Worm (Caenorhabditis elegans): ENCODE results near the gene snr-1.

Gene snr-1

DNA sequence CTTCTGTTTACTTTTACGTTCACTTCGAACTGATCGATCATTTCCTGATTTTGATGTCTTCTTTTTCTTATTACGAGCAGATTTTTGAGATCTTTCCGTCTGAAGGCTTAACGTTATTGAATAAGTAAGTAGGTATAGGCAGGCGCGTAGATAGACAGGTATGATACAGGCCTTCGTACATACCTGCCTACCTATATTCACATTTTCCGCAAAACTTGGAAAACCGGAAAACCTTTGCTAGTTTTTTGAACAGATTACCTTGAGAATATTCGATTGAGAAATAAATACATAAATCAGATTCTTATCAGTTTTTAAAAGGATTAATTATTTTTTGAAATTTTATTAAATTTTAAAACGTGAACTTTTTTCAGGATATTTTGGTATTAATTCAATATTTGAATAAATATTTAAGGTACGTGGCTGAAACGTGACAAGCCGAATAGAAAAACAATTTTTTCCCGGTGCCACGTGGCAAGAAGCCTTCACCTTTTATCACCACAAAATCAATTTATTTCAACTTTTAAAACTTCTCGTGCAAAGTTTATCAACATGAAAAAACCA, 43.3 kb downstream of the snr-1 start, which contains the start of the genes Y116A8C.37 and Y116A8C.38:
Y116A8C.37 (minus strand) TSS at position 101 of the 561 bp plus-strand sequence.
Y116A8C.38 (plus strand) TSS at position 511 of the 561 bp plus-strand sequence.
- TF ChIP-seq nhr-11 (tag; optimal IDR thresholded peaks at IDR 0.05) (no peak), pha-2 (tag; optimal IDR thresholded peaks at IDR 0.05) (no peak), sdc-2 (tag; optimal IDR thresholded peaks at IDR 0.05) (no peak), che-1 (tag; optimal IDR thresholded peaks at IDR 0.05) (no peak), Y22D7AL.16 (tag; optimal IDR thresholded peaks at IDR 0.05) (no peak), pag-3 (tag; optimal IDR thresholded peaks at IDR 0.05; ENCODE audit: borderline replicate concordance) (no peak), ceh-45 (GFP tag; IDR thresholded peaks at IDR 0.05) (no peak), hlh-15 (tag; optimal IDR thresholded peaks at IDR 0.05) (no peak), madf-2 (tag; optimal IDR thresholded peaks at IDR 0.05) (no peak), ceh-31 (tag; optimal IDR thresholded peaks at IDR 0.05) (no peak), ttx-3 (tag; optimal IDR thresholded peaks at IDR 0.05) (no peak), lim-6 (tag; optimal IDR thresholded peaks at IDR 0.05) (no peak), ceh-19 (GFP tag; optimal IDR thresholded peaks at IDR 0.05) (no peak), ceh-48 (tag; optimal IDR thresholded peaks at IDR 0.05) (no peak), tbx-7 (tag; optimal IDR thresholded peaks at IDR 0.05) (no peak)
